Fruit fly (Drosophila melanogaster): Measurements from ENCODE around the gene CG2129.

DNA sequence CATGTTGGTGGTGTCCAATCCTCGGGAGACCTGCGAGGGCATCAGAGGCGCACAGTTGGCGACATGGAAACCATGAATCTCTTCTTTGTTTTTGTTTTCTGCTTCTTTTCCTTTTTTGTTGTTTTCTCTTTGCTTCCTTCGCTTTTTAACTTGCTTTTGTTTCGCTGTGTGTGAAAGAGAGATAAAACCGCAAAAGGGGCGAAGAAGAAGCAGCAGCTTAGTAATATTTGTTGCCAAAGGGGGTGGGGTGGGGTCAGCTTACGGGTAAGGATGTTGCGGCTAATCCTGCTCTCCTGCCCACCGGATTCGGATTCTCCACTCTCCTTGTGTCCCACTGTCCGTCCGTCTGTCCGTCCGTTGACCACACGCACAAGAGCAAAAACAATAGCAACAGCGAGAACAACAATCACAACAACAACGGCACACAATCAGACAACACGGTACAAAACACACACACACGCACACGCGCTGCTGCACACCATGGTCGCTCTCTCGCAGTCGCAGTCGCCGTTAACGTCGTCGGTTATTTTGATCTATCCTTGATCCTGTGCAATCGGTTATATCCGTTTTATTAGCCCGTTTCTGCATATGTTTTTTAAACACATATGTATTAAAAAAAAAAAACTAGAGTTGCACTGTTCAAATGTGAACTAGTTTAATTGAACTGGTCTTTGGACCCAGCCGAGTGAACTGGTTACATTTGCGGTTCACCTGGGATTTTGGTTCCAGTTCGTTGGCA lies 30.8 kb downstream of the CG2129 start:
- TF ChIP-seq CG8478 (optimal IDR thresholded peaks at IDR 0.05) (no peak), CTCF (optimal IDR thresholded peaks at IDR 0.05) (no peak)
